Worm (Caenorhabditis elegans): ENCODE results near the gene rbm-39.

DNA sequence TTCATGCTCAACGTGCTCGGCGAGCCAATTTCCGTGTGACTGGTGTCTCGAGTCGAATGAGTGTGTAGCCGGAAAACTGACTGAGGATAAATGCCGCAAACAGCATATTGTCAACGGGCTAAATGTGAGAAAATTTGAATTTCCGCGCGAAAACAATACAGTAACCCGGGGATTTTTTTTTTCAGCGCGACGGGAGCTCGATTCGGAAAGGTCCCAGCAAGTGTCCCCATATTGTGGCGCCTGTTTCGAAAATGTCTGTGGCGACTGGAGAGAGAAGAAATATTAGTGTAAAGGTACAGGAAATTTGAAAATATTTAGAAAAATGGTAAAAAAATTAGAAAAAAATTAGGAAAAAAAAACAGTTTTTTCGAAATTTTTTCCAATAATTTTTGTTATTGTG, 41.3 kb upstream of the rbm-39 start:
- TF ChIP-seq elt-3 (tag; optimal IDR thresholded peaks at IDR 0.05) (no peak), snpc-4 (tag; optimal IDR thresholded peaks at IDR 0.05) (no peak), skn-1 (tag; optimal IDR thresholded peaks at IDR 0.05) (no peak), aly-2 (tag; optimal IDR thresholded peaks at IDR 0.05) (no peak), ztf-4 (tag; optimal IDR thresholded peaks at IDR 0.05) (no peak)

Data from whole organism, L3 larva.